Worm (Caenorhabditis elegans) whole organism, L4 larva: Measurements from ENCODE around the gene R11F4.2.

Source experiments
- F44E2.7 ChIP-seq: fragments of 200-800 bp; sonication (Bioruptor generic); IDR thresholded peaks from 2 replicates; pipeline ENCODE4 v2.1.2; 2022; ENCODE audit warnings: missing genetic modification characterization, missing compliant biosample characterization
- egl-27 ChIP-seq: sonication (generic microtip); optimal IDR thresholded peaks from 3 replicates; lab custom pipeline; 2017; ENCODE audit warnings: missing biosample characterization, missing genetic modification reagents, missing genetic modification characterization
- mep-1 ChIP-seq: fragments of 150-350 bp; sonication (generic microtip); optimal IDR thresholded peaks from 3 replicates; lab custom pipeline; 2014; ENCODE audit warnings: missing biosample characterization, missing genetic modification characterization
- nhr-28 ChIP-seq: fragments of 150-350 bp; optimal IDR thresholded peaks from 2 replicates; lab custom pipeline; 2014; ENCODE audit warnings: missing biosample characterization, missing genetic modification characterization
- pha-4 ChIP-seq, 2 experiments: fragments of 150-350 bp in 1 of 2; fragments of 200-800 bp in 1 of 2; sonication (Bioruptor generic) in 1 of 2; IDR thresholded peaks in 1 of 2; optimal IDR thresholded peaks in 1 of 2; 2 replicates each; pipeline versions ENCODE4 v1.3.6 to Lab custom; 2014 to 2022; ENCODE audit warnings: missing genetic modification characterization in 2 of 2, missing genetic modification reagents in 2 of 2, missing biosample characterization in 1 of 2, missing compliant biosample characterization in 1 of 2
- zag-1 ChIP-seq: fragments of 150-350 bp; optimal IDR thresholded peaks from 2 replicates; lab custom pipeline; 2014; ENCODE audit warnings: missing biosample characterization, missing genetic modification characterization
- ztf-11 ChIP-seq: fragments of 150-350 bp; optimal IDR thresholded peaks from 2 replicates; lab custom pipeline; 2014; ENCODE audit warnings: missing biosample characterization, missing genetic modification characterization

DNA sequence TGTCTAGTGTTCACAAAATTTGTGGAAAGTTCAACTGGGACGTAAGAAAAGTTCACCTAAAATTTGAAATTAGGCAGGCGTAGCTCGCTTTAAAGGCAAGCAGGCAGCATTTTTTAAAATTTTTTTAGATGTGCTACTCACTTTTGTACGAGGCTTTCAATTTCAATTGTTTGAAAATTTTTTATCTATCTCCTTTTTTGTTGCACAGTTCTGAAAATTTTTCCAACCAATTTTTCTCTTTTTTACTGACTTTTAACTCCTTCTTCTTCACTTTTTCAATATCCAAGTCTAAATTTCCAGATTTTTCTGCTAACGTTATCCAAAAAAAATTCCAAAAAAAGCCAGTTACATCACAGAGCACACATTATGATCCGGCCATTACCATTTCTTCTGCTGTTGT, 15.6 kb upstream of the R11F4.2 start, which contains the start of gene W06A11.1:
- TF ChIP-seq zag-1 (no peak), nhr-28 (tag; lab: Kevin White, UChicago) (no peak), pha-4 (GFP tag; IDR thresholded peaks at IDR 0.05; lab: Robert Waterston, UW) (no peak), pha-4 (tag; optimal IDR thresholded peaks at IDR 0.05; lab: Kevin White, UChicago) (no peak), egl-27 (tag; lab: Kevin White, UChicago) (no peak), F44E2.7 (no peak), ztf-11 (tag; lab: Kevin White, UChicago) (no peak), mep-1 (tag; lab: Kevin White, UChicago) (no peak)
